Fruit fly (Drosophila melanogaster) whole organism, embryonic: ENCODE data around the gene armi.
A peak's percentile ranks its signal among the peaks of the same experiment; 100 is the strongest.

Source experiments
- BEAF-32 ChIP-seq: fragments of 200-800 bp; sonication (Bioruptor generic); optimal IDR thresholded peaks from 3 replicates; lab custom pipeline; 2017; ENCODE audit warnings: missing biosample characterization, missing genetic modification characterization, mild to moderate bottlenecking, moderate library complexity, missing genetic modification reagents
- CG10267 ChIP-seq: fragments of 200-800 bp; sonication (Bioruptor generic); optimal IDR thresholded peaks from 2 replicates; lab custom pipeline; 2018; ENCODE audit warnings: missing biosample characterization, mild to moderate bottlenecking, missing genetic modification characterization, moderate library complexity
- CG10366 ChIP-seq: fragments of 200-800 bp; sonication (Bioruptor generic); IDR thresholded peaks from 2 replicates; pipeline ENCODE4 v1.3.6; 2022; ENCODE audit warnings: missing biosample characterization, missing genetic modification characterization
- CG10959 ChIP-seq: fragments of 200-800 bp; sonication (Bioruptor generic); IDR thresholded peaks from 2 replicates; pipeline ENCODE4 v1.3.6; 2022; ENCODE audit warnings: missing biosample characterization, missing genetic modification characterization
- CG11695 ChIP-seq: fragments of 200-800 bp; sonication (Bioruptor generic); IDR thresholded peaks from 3 replicates; pipeline ENCODE4 v1.3.6; 2022; ENCODE audit warnings: missing biosample characterization, missing genetic modification characterization
- CG12391 ChIP-seq: fragments of 200-800 bp; sonication (Bioruptor generic); optimal IDR thresholded peaks from 3 replicates; lab custom pipeline; 2018; ENCODE audit warnings: missing biosample characterization, mild to moderate bottlenecking, missing genetic modification characterization, moderate library complexity
- CG13894 ChIP-seq: fragments of 200-800 bp; sonication (Bioruptor generic); optimal IDR thresholded peaks from 3 replicates; lab custom pipeline; 2018; ENCODE audit warnings: missing biosample characterization, mild to moderate bottlenecking, missing genetic modification characterization, moderate library complexity
- CG15514 ChIP-seq: fragments of 200-800 bp; sonication (Bioruptor generic); optimal IDR thresholded peaks from 3 replicates; lab custom pipeline; 2017; ENCODE audit warnings: missing biosample characterization, missing genetic modification characterization, mild to moderate bottlenecking, moderate library complexity, missing genetic modification reagents
- CG1603 ChIP-seq: fragments of 200-800 bp; sonication (Bioruptor generic); optimal IDR thresholded peaks from 2 replicates; lab custom pipeline; 2019; ENCODE audit warnings: missing biosample characterization, mild to moderate bottlenecking, missing genetic modification characterization, moderate library complexity
- CG17359 ChIP-seq: fragments of 200-800 bp; sonication (Bioruptor generic); optimal IDR thresholded peaks from 3 replicates; lab custom pipeline; 2018; ENCODE audit warnings: missing biosample characterization, mild to moderate bottlenecking, missing genetic modification characterization, moderate library complexity
- CG17361 ChIP-seq: fragments of 200-800 bp; sonication (Bioruptor generic); IDR thresholded peaks from 3 replicates; pipeline ENCODE4 v1.3.6; 2022; ENCODE audit warnings: missing biosample characterization, missing genetic modification characterization
- CG17912 ChIP-seq: fragments of 200-800 bp; sonication (Bioruptor generic); optimal IDR thresholded peaks from 2 replicates; lab custom pipeline; 2018; ENCODE audit warnings: missing biosample characterization, mild to moderate bottlenecking, missing genetic modification characterization
- CG2129 ChIP-seq: fragments of 200-800 bp; sonication (Bioruptor generic); IDR thresholded peaks from 2 replicates; pipeline ENCODE4 v1.3.6; 2022; ENCODE audit warnings: missing biosample characterization, missing genetic modification characterization; ENCODE audit not compliant: partially characterized antibody
- CG34422 ChIP-seq: fragments of 200-800 bp; sonication (Bioruptor generic); IDR thresholded peaks from 3 replicates; pipeline ENCODE4 v1.3.6; 2022; ENCODE audit warnings: missing biosample characterization, missing genetic modification characterization
- CG4282 ChIP-seq: fragments of 200-800 bp; sonication (Bioruptor generic); optimal IDR thresholded peaks from 2 replicates; lab custom pipeline; 2016; ENCODE audit warnings: missing biosample characterization, missing genetic modification characterization
- CG5245 ChIP-seq: fragments of 200-800 bp; sonication (Bioruptor generic); optimal IDR thresholded peaks from 3 replicates; lab custom pipeline; 2016; ENCODE audit warnings: missing biosample characterization, missing genetic modification characterization
- CG6689 ChIP-seq: fragments of 200-800 bp; sonication (Bioruptor generic); IDR thresholded peaks from 2 replicates; pipeline ENCODE4 v1.3.6; 2022; ENCODE audit warnings: missing biosample characterization, missing genetic modification characterization
- CG7745 ChIP-seq: fragments of 200-800 bp; sonication (Bioruptor generic); optimal IDR thresholded peaks from 2 replicates; lab custom pipeline; 2018; ENCODE audit warnings: missing biosample characterization, mild to moderate bottlenecking, missing genetic modification characterization, moderate library complexity
- CG9932 ChIP-seq: fragments of 200-800 bp; sonication (Bioruptor generic); IDR thresholded peaks from 2 replicates; pipeline ENCODE4 v1.3.6; 2022; ENCODE audit warnings: missing biosample characterization, missing genetic modification characterization
- Camta ChIP-seq: fragments of 200-800 bp; sonication (Bioruptor generic); optimal IDR thresholded peaks from 2 replicates; lab custom pipeline; 2016; ENCODE audit warnings: missing biosample characterization, missing genetic modification characterization
- Dfd ChIP-seq, 2 experiments: fragments of >200 bp; optimal IDR thresholded peaks; 2 replicates each; lab custom pipeline; 2017; ENCODE audit warnings: missing biosample characterization in 2 of 2, missing genetic modification characterization in 2 of 2
- E2f1 ChIP-seq: fragments of 200-800 bp; sonication (Bioruptor generic); IDR thresholded peaks from 2 replicates; pipeline ENCODE4 v1.3.6; 2022; ENCODE audit warnings: missing biosample characterization, missing genetic modification characterization
- ERR ChIP-seq: fragments of 200-800 bp; sonication (Bioruptor generic); optimal IDR thresholded peaks from 2 replicates; lab custom pipeline; 2016; ENCODE audit warnings: missing biosample characterization, missing genetic modification characterization
- Fer3 ChIP-seq: fragments of 200-800 bp; sonication (Bioruptor generic); optimal IDR thresholded peaks from 2 replicates; lab custom pipeline; 2018; ENCODE audit warnings: missing biosample characterization, mild to moderate bottlenecking, missing genetic modification characterization, moderate library complexity
- Gsc ChIP-seq: fragments of 200-800 bp; sonication (Bioruptor generic); IDR thresholded peaks from 2 replicates; pipeline ENCODE4 v1.3.6; 2022; ENCODE audit warnings: missing biosample characterization, missing genetic modification characterization
- Hey ChIP-seq: fragments of 200-800 bp; sonication (Bioruptor generic); optimal IDR thresholded peaks from 3 replicates; lab custom pipeline; 2018; ENCODE audit warnings: missing biosample characterization, mild to moderate bottlenecking, missing genetic modification characterization
- MBD-R2 ChIP-seq: fragments of 200-800 bp; sonication (Bioruptor generic); IDR thresholded peaks from 2 replicates; pipeline ENCODE4 v1.3.6; 2022; ENCODE audit warnings: missing biosample characterization, missing genetic modification characterization
- MESR4 ChIP-seq: fragments of 200-800 bp; sonication (Bioruptor generic); optimal IDR thresholded peaks from 2 replicates; lab custom pipeline; 2018; ENCODE audit warnings: missing biosample characterization, mild to moderate bottlenecking, missing genetic modification characterization, moderate library complexity
- MTF-1 ChIP-seq: fragments of 200-800 bp; sonication (Bioruptor generic); optimal IDR thresholded peaks from 2 replicates; lab custom pipeline; 2018; ENCODE audit warnings: missing biosample characterization, mild to moderate bottlenecking, missing genetic modification characterization, borderline replicate concordance
- Oaz ChIP-seq: fragments of 200-800 bp; sonication (Bioruptor generic); IDR thresholded peaks from 2 replicates; pipeline ENCODE4 v1.3.6; 2022; ENCODE audit warnings: missing biosample characterization, missing genetic modification characterization
- Optix ChIP-seq: fragments of 200-800 bp; sonication (Bioruptor generic); IDR thresholded peaks from 3 replicates; pipeline ENCODE4 v1.3.6; 2022; ENCODE audit warnings: missing biosample characterization, missing genetic modification characterization
- Ravus ChIP-seq: fragments of 200-800 bp; sonication (Bioruptor generic); IDR thresholded peaks from 2 replicates; pipeline ENCODE4 v1.3.6; 2022; ENCODE audit warnings: missing biosample characterization, missing genetic modification characterization
- Tbp ChIP-seq: fragments of >200 bp; optimal IDR thresholded peaks from 2 replicates; lab custom pipeline; 2018; ENCODE audit warnings: missing biosample characterization, missing genetic modification characterization
- Xrp1 ChIP-seq: fragments of 200-800 bp; sonication (Bioruptor generic); IDR thresholded peaks from 2 replicates; pipeline ENCODE4 v1.3.6; 2022; ENCODE audit warnings: missing biosample characterization, missing genetic modification characterization
- ash1 ChIP-seq: fragments of 200-800 bp; sonication (Bioruptor generic); optimal IDR thresholded peaks from 2 replicates; lab custom pipeline; 2018; ENCODE audit warnings: missing biosample characterization, mild to moderate bottlenecking, missing genetic modification characterization
- crp ChIP-seq, 2 experiments: fragments of 200-800 bp; sonication (Bioruptor generic); optimal IDR thresholded peaks; 2 replicates in 1 of 2; 3 replicates in 1 of 2; lab custom pipeline; 2017; ENCODE audit warnings: missing biosample characterization in 2 of 2, missing genetic modification characterization in 2 of 2, mild to moderate bottlenecking in 1 of 2, moderate library complexity in 1 of 2
- dimm ChIP-seq: fragments of 200-800 bp; sonication (Bioruptor generic); IDR thresholded peaks from 2 replicates; pipeline ENCODE4 v1.3.6; 2022; ENCODE audit warnings: missing biosample characterization, missing genetic modification characterization
- disco-r ChIP-seq: fragments of 200-800 bp; sonication (Bioruptor generic); optimal IDR thresholded peaks from 2 replicates; lab custom pipeline; 2016; ENCODE audit warnings: missing biosample characterization, missing genetic modification characterization
- fd64A ChIP-seq: fragments of 200-800 bp; sonication (Bioruptor generic); optimal IDR thresholded peaks from 3 replicates; lab custom pipeline; 2018; ENCODE audit warnings: missing biosample characterization, mild to moderate bottlenecking, missing genetic modification characterization
- gsb-n ChIP-seq: fragments of 200-800 bp; sonication (Bioruptor generic); optimal IDR thresholded peaks from 3 replicates; lab custom pipeline; 2018; ENCODE audit warnings: missing biosample characterization, mild to moderate bottlenecking, missing genetic modification characterization
- hbn ChIP-seq: fragments of 200-800 bp; sonication (Bioruptor generic); IDR thresholded peaks from 2 replicates; pipeline ENCODE4 v1.3.6; 2022; ENCODE audit warnings: missing biosample characterization, missing genetic modification characterization; ENCODE audit not compliant: partially characterized antibody
- klu ChIP-seq: fragments of 200-800 bp; sonication (Bioruptor generic); IDR thresholded peaks from 2 replicates; pipeline ENCODE4 v1.3.6; 2022; ENCODE audit warnings: missing biosample characterization, missing genetic modification characterization
- lab ChIP-seq: fragments of 200-800 bp; sonication (Bioruptor generic); optimal IDR thresholded peaks from 3 replicates; lab custom pipeline; 2017; ENCODE audit warnings: missing biosample characterization, missing genetic modification characterization, mild to moderate bottlenecking, moderate library complexity, missing genetic modification reagents
- nerfin-2 ChIP-seq: fragments of 200-800 bp; sonication (Bioruptor generic); IDR thresholded peaks from 2 replicates; pipeline ENCODE4 v1.3.6; 2022; ENCODE audit warnings: missing biosample characterization, missing genetic modification characterization; ENCODE audit not compliant: partially characterized antibody
- peb ChIP-seq: fragments of 200-800 bp; sonication (Bioruptor generic); IDR thresholded peaks from 2 replicates; pipeline ENCODE4 v1.3.6; 2022; ENCODE audit warnings: missing biosample characterization, missing genetic modification characterization
- phol ChIP-seq: fragments of 200-800 bp; sonication (Bioruptor generic); optimal IDR thresholded peaks from 3 replicates; lab custom pipeline; 2018; ENCODE audit warnings: missing biosample characterization, mild to moderate bottlenecking, missing genetic modification characterization, moderate library complexity
- pum ChIP-seq: fragments of 200-800 bp; sonication (Bioruptor generic); optimal IDR thresholded peaks from 2 replicates; lab custom pipeline; 2016; ENCODE audit warnings: missing biosample characterization, missing genetic modification characterization
- row ChIP-seq: fragments of 200-800 bp; sonication (Bioruptor generic); IDR thresholded peaks from 3 replicates; pipeline ENCODE4 v1.3.6; 2022; ENCODE audit warnings: missing biosample characterization, missing genetic modification characterization
- stc ChIP-seq: fragments of 200-800 bp; sonication (Bioruptor generic); IDR thresholded peaks from 2 replicates; pipeline ENCODE4 v1.3.6; 2022; ENCODE audit warnings: missing biosample characterization, missing genetic modification characterization
- sug ChIP-seq: fragments of 200-800 bp; optimal IDR thresholded peaks from 2 replicates; lab custom pipeline; 2019; ENCODE audit warnings: missing biosample characterization, mild to moderate bottlenecking, missing genetic modification characterization, moderate library complexity
- tgo ChIP-seq: fragments of 200-800 bp; sonication (Bioruptor generic); IDR thresholded peaks from 3 replicates; pipeline ENCODE4 v1.3.6; 2022; ENCODE audit warnings: missing biosample characterization, missing genetic modification characterization
- tin ChIP-seq: fragments of 200-800 bp; sonication (Bioruptor generic); optimal IDR thresholded peaks from 3 replicates; lab custom pipeline; 2016; ENCODE audit warnings: missing biosample characterization, missing genetic modification characterization

armi gene

DNA sequence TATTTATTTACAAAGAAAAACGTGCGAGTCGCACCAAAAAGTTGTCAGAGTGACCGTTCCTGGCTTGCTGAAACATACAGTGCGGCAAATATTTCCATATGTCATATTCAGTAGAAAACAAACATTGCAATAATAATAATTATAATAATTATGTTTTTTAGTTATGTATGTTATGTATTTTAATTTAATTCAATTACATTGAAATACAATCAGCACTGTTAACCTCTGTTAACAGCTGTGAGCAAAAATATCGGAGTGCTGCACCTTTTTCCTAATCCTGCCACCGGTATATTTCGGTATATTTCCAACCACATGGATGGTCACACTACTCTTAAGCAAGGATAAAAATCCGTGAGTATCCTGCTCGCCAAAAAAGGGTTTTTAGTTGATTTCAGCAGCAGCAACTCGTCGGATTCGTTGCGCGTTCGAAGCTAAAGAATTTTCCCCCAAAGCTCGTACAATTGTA is 11.0 kb downstream of the armi start, which contains the start of the genes CG32267 and CG42324 (continued):
- TF ChIP-seq phol = peak; percentile 23
- TF ChIP-seq hbn (GFP tag; lab: Robert Waterston, UW) = no peak
- TF ChIP-seq Dfd (GFP tag; optimal IDR thresholded peaks at IDR 0.05; lab: Kevin White, UChicago) = no peak
- no peak for TF ChIP-seq nerfin-2 (GFP tag; lab: Robert Waterston, UW)
- no peak for TF ChIP-seq Oaz (GFP tag; lab: Robert Waterston, UW)
- no peak for TF ChIP-seq gsb-n (tag; lab: Kevin White, UChicago)
- TF ChIP-seq CG15514 (GFP tag; lab: Kevin White, UChicago) = peak; percentile 33
- TF ChIP-seq CG12391 (tag; lab: Kevin White, UChicago) = no peak
- no peak for TF ChIP-seq Optix
- no peak for TF ChIP-seq CG10959
- no peak for TF ChIP-seq Camta
- TF ChIP-seq dimm = no peak
- no peak for TF ChIP-seq stc (GFP tag; lab: Robert Waterston, UW)
- TF ChIP-seq tgo (GFP tag; lab: Robert Waterston, UW) = no peak
- TF ChIP-seq tin (GFP tag; lab: Kevin White, UChicago) = no peak
- TF ChIP-seq CG9932 (GFP tag; lab: Robert Waterston, UW) = no peak
- TF ChIP-seq Fer3 (tag; lab: Kevin White, UChicago) = no peak
- TF ChIP-seq CG13894 (tag; lab: Kevin White, UChicago) = no peak
- no peak for TF ChIP-seq CG2129 (GFP tag; lab: Robert Waterston, UW)
- TF ChIP-seq lab (GFP tag; lab: Kevin White, UChicago) = no peak
- no peak for TF ChIP-seq CG4282 (GFP tag; lab: Kevin White, UChicago)
- TF ChIP-seq CG5245 = no peak
- TF ChIP-seq disco-r (GFP tag; lab: Kevin White, UChicago) = no peak
- peak; percentile 7 for TF ChIP-seq CG1603 (tag; lab: Kevin White, UChicago)
- TF ChIP-seq fd64A (GFP tag; lab: Kevin White, UChicago) = no peak
- TF ChIP-seq CG17912 = no peak
- TF ChIP-seq Ravus (GFP tag; lab: Robert Waterston, UW) = no peak
- no peak for TF ChIP-seq CG6689 (GFP tag; lab: Robert Waterston, UW)
- no peak for TF ChIP-seq Xrp1 (GFP tag; lab: Robert Waterston, UW)
- no peak for TF ChIP-seq CG34422
- no peak for TF ChIP-seq CG17361
- TF ChIP-seq E2f1 (GFP tag; lab: Robert Waterston, UW) = no peak
- no peak for TF ChIP-seq ERR (GFP tag; lab: Kevin White, UChicago)
- TF ChIP-seq CG10366 (GFP tag; lab: Robert Waterston, UW) = no peak
- TF ChIP-seq CG11695 = no peak
- TF ChIP-seq Tbp (GFP tag; lab: Kevin White, UChicago) = no peak
- TF ChIP-seq peb = no peak
- no peak for TF ChIP-seq Gsc
- TF ChIP-seq MESR4 (GFP tag; lab: Kevin White, UChicago) = peak; percentile 10
- TF ChIP-seq sug (tag; lab: Kevin White, UChicago) = no peak
- no peak for TF ChIP-seq Hey (tag; lab: Kevin White, UChicago)
- TF ChIP-seq ash1 (GFP tag; lab: Kevin White, UChicago) = no peak
- TF ChIP-seq CG17359 = no peak
- TF ChIP-seq MBD-R2 (GFP tag; lab: Robert Waterston, UW) = no peak; the same call in 1 of the 2 replicates
- TF ChIP-seq klu (GFP tag; lab: Robert Waterston, UW) = no peak
- no peak for TF ChIP-seq CG7745 (tag; lab: Kevin White, UChicago)
- no peak for TF ChIP-seq pum (GFP tag; lab: Kevin White, UChicago)
- peak in 1 of 2 experiments; percentile 59 for TF ChIP-seq crp (GFP tag; optimal IDR thresholded peaks at IDR 0.05; lab: Kevin White, UChicago)
- no peak for TF ChIP-seq MTF-1 (GFP tag; lab: Kevin White, UChicago)
- TF ChIP-seq CG10267 (tag; lab: Kevin White, UChicago) = peak; percentile 0
- TF ChIP-seq row (GFP tag; lab: Robert Waterston, UW) = no peak; the same call in 2 of the 3 replicates
- peak; percentile 25 for TF ChIP-seq BEAF-32
